Worm (Caenorhabditis elegans): ENCODE results near the gene rnp-7.

Gene rnp-7

DNA sequence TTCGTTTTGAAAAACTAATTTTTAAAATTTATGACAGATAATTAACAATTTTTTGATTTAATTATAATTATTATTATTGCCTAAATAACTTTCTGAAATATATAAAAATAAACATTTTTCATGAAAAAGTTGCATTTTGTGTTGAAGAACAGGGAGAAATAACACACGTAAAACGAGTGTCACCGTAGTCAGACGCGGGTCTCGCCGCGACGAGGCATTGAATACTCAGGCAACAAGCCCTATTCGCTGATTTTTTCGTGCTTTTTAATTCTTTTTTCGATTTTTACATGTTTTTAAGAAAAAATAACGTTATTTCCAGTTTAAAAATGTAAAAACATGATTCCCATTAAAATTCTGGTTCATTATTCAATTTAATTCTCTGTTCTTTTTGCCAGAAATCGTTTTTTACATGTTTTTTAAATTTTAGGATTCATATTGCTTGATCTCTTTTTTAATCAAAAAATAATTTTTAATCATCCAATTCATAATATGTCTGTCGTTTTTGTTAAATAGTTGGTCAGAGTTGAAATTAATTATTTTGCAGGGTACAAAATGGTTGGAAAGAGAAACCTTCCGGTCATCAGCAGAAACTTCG lies 47.0 kb upstream of the rnp-7 start, which contains the start of gene rpl-6 (continued):
- TF ChIP-seq C34B4.2 (tag; optimal IDR thresholded peaks at IDR 0.05), result no peak
- peak; percentile 92 for TF ChIP-seq snu-23 (GFP tag; optimal IDR thresholded peaks at IDR 0.05)
- peak; percentile 73 for TF ChIP-seq lin-39 (tag; optimal IDR thresholded peaks at IDR 0.05)
- peak; percentile 85 for TF ChIP-seq lin-15B (tag; optimal IDR thresholded peaks at IDR 0.05)
- TF ChIP-seq efl-1 (optimal IDR thresholded peaks at IDR 0.05), result peak; percentile 91 to 94
- peak; percentile 81 to 98 for TF ChIP-seq efl-1 (GFP tag; optimal IDR thresholded peaks at IDR 0.05 in 1 of 2)
- no peak for TF ChIP-seq fkh-4 (tag; optimal IDR thresholded peaks at IDR 0.05; ENCODE audit: borderline replicate concordance)
- TF ChIP-seq nhr-28 (tag; optimal IDR thresholded peaks at IDR 0.05), result no peak
- peak; percentile 70 for TF ChIP-seq hpl-2 (GFP tag; optimal IDR thresholded peaks at IDR 0.05)
- TF ChIP-seq fkh-10 (GFP tag; optimal IDR thresholded peaks at IDR 0.05), result peak; percentile 77
- TF ChIP-seq xbp-1 (tag; optimal IDR thresholded peaks at IDR 0.05), result peak; percentile 91
- TF ChIP-seq lin-13 (GFP tag; optimal IDR thresholded peaks at IDR 0.05), result peak; percentile 83
- TF ChIP-seq ceh-90 (tag; optimal IDR thresholded peaks at IDR 0.05), result peak; percentile 33
- peak; percentile 46 for TF ChIP-seq F16B12.6 (tag; optimal IDR thresholded peaks at IDR 0.05)
- peak; percentile 81 to 86 (median 85) for TF ChIP-seq dpl-1 (GFP tag; optimal IDR thresholded peaks at IDR 0.05)
- TF ChIP-seq fkh-8 (tag; optimal IDR thresholded peaks at IDR 0.05), result peak; percentile 85
- no peak for TF ChIP-seq hlh-4 (tag; optimal IDR thresholded peaks at IDR 0.05)
- peak; percentile 93 for TF ChIP-seq nhr-71 (tag; optimal IDR thresholded peaks at IDR 0.05)
- TF ChIP-seq zag-1 (tag; optimal IDR thresholded peaks at IDR 0.05), result no peak
- peak; percentile 81 for TF ChIP-seq dsc-1 (tag; optimal IDR thresholded peaks at IDR 0.05)
- TF ChIP-seq unc-98 (GFP tag; IDR thresholded peaks at IDR 0.05), result no peak
- TF ChIP-seq nhr-237 (tag; optimal IDR thresholded peaks at IDR 0.05), result peak; percentile 62
- peak; percentile 57 for TF ChIP-seq elt-2 (tag; optimal IDR thresholded peaks at IDR 0.05)
- peak; percentile 22 for TF ChIP-seq aly-2 (tag; optimal IDR thresholded peaks at IDR 0.05)
- peak; percentile 81 to 90 (median 86) for TF ChIP-seq ceh-82 (tag; optimal IDR thresholded peaks at IDR 0.05)
- TF ChIP-seq egl-13 (tag; optimal IDR thresholded peaks at IDR 0.05), result peak; percentile 69
- TF ChIP-seq lsy-2 (tag; optimal IDR thresholded peaks at IDR 0.05), result peak; percentile 99
- TF ChIP-seq mdl-1 (tag; optimal IDR thresholded peaks at IDR 0.05), result peak in 1 of 2 experiments; percentile 77
- TF ChIP-seq nhr-47 (tag; optimal IDR thresholded peaks at IDR 0.05), result peak; percentile 90
- TF ChIP-seq grh-1 (GFP tag; IDR thresholded peaks at IDR 0.05), result peak; percentile 80
- no peak for TF ChIP-seq unc-62 (GFP tag; optimal IDR thresholded peaks at IDR 0.05)
- TF ChIP-seq nhr-77 (tag; optimal IDR thresholded peaks at IDR 0.05), result peak; percentile 83
- no peak for TF ChIP-seq unc-30 (tag; optimal IDR thresholded peaks at IDR 0.05)
- TF ChIP-seq nhr-12 (tag; optimal IDR thresholded peaks at IDR 0.05), result no peak
- TF ChIP-seq fos-1 (tag; optimal IDR thresholded peaks at IDR 0.05), result peak; percentile 80
- no peak for TF ChIP-seq pag-3 (tag; optimal IDR thresholded peaks at IDR 0.05; ENCODE audit: borderline replicate concordance, insufficient read depth)
- TF ChIP-seq vab-15 (tag; optimal IDR thresholded peaks at IDR 0.05), result no peak
- TF ChIP-seq skn-1 (tag; optimal IDR thresholded peaks at IDR 0.05), result peak; percentile 83
- TF ChIP-seq sup-37 (GFP tag; optimal IDR thresholded peaks at IDR 0.05), result no peak
- no peak for TF ChIP-seq tlp-1 (tag; optimal IDR thresholded peaks at IDR 0.05)
- no peak for TF ChIP-seq mab-9 (GFP tag; IDR thresholded peaks at IDR 0.05)
- no peak for TF ChIP-seq aha-1 (tag; optimal IDR thresholded peaks at IDR 0.05)
- peak; percentile 87 for TF ChIP-seq nhr-90 (tag; optimal IDR thresholded peaks at IDR 0.05; ENCODE audit: poor library complexity)
- peak; percentile 85 for TF ChIP-seq nhr-20 (tag; optimal IDR thresholded peaks at IDR 0.05)
- peak; percentile 91 for TF ChIP-seq mep-1 (tag; optimal IDR thresholded peaks at IDR 0.05)
- peak; percentile 63 to 87 for TF ChIP-seq egl-27 (tag; optimal IDR thresholded peaks at IDR 0.05)
